Worm (Caenorhabditis elegans) whole organism, L1 larva: ENCODE results near the gene F16F9.1.

Experiments used
- C34B4.2 ChIP-seq: sonication (generic microtip); optimal IDR thresholded peaks from 2 replicates; lab custom pipeline; 2017; ENCODE audit warnings: mild to moderate bottlenecking, missing genetic modification characterization, missing compliant biosample characterization
- Y116A8C.19 ChIP-seq: sonication (generic microtip); optimal IDR thresholded peaks from 2 replicates; lab custom pipeline; 2016; ENCODE audit warnings: missing compliant biosample characterization, missing genetic modification characterization, borderline replicate concordance
- aha-1 ChIP-seq: fragments of 150-350 bp; optimal IDR thresholded peaks from 2 replicates; lab custom pipeline; 2014; ENCODE audit warnings: missing biosample characterization, missing genetic modification characterization
- aly-2 ChIP-seq: fragments of 150-350 bp; optimal IDR thresholded peaks from 2 replicates; lab custom pipeline; 2014; ENCODE audit warnings: missing biosample characterization, missing genetic modification characterization
- ceh-82 ChIP-seq, 3 experiments: fragments of 150-350 bp in 1 of 3; sonication (generic microtip) in 2 of 3; optimal IDR thresholded peaks; 2 replicates each; lab custom pipeline; 2014 to 2017; ENCODE audit warnings: missing biosample characterization in 3 of 3, missing genetic modification characterization in 3 of 3
- dsc-1 ChIP-seq: sonication (generic microtip); optimal IDR thresholded peaks from 2 replicates; lab custom pipeline; 2016; ENCODE audit warnings: mild to moderate bottlenecking, missing genetic modification characterization, missing compliant biosample characterization
- efl-1 ChIP-seq, 4 experiments: fragments of 150-350 bp; optimal IDR thresholded peaks in 3 of 4; peaks in 1 of 4; 1 replicate in 1 of 4; 2 replicates in 3 of 4; lab custom pipeline; 2014; ENCODE audit warnings: missing biosample characterization in 2 of 4, missing genetic modification characterization in 2 of 4, missing genetic modification reagents in 2 of 4
- efl-3 ChIP-seq: fragments of 200-800 bp; sonication (Bioruptor generic); optimal IDR thresholded peaks from 2 replicates; lab custom pipeline; 2018; ENCODE audit warnings: mild to moderate bottlenecking, missing genetic modification characterization, missing compliant biosample characterization
- egl-27 ChIP-seq, 2 experiments: fragments of 150-350 bp in 1 of 2; sonication (generic microtip); optimal IDR thresholded peaks; 3 replicates each; lab custom pipeline; 2017 to 2018; ENCODE audit warnings: missing biosample characterization in 2 of 2, missing genetic modification characterization in 2 of 2, missing genetic modification reagents in 2 of 2
- fkh-10 ChIP-seq: sonication (generic microtip); optimal IDR thresholded peaks from 2 replicates; lab custom pipeline; 2017; ENCODE audit warnings: missing biosample characterization, missing genetic modification reagents, missing genetic modification characterization
- fkh-4 ChIP-seq: sonication (generic microtip); optimal IDR thresholded peaks from 2 replicates; lab custom pipeline; 2016; ENCODE audit warnings: missing compliant biosample characterization, missing genetic modification characterization, borderline replicate concordance
- jun-1 ChIP-seq: fragments of 150-350 bp; optimal IDR thresholded peaks from 2 replicates; lab custom pipeline; 2014; ENCODE audit warnings: missing biosample characterization, missing genetic modification reagents, missing genetic modification characterization
- lin-13 ChIP-seq: fragments of 150-350 bp; optimal IDR thresholded peaks from 2 replicates; lab custom pipeline; 2014; ENCODE audit warnings: missing biosample characterization, missing genetic modification reagents, missing genetic modification characterization
- lin-14 ChIP-seq: fragments of 200-800 bp; sonication (Bioruptor generic); optimal IDR thresholded peaks from 2 replicates; lab custom pipeline; 2018; ENCODE audit warnings: mild to moderate bottlenecking, missing genetic modification characterization, moderate library complexity, missing compliant biosample characterization
- lin-35 ChIP-seq, 2 experiments: fragments of 150-350 bp; optimal IDR thresholded peaks; 2 replicates each; lab custom pipeline; 2014; ENCODE audit warnings: missing biosample characterization in 2 of 2, missing genetic modification characterization in 2 of 2, missing genetic modification reagents in 2 of 2
- lir-3 ChIP-seq: sonication (generic microtip); optimal IDR thresholded peaks from 2 replicates; lab custom pipeline; 2016; ENCODE audit warnings: mild to moderate bottlenecking, missing genetic modification characterization, moderate library complexity, missing compliant biosample characterization; ENCODE audit not compliant: poor library complexity
- lsy-2 ChIP-seq, 2 experiments: fragments of 150-350 bp; optimal IDR thresholded peaks; 2 replicates each; lab custom pipeline; 2014; ENCODE audit warnings: missing biosample characterization in 2 of 2, missing genetic modification characterization in 2 of 2
- mab-9 ChIP-seq: fragments of 200-800 bp; sonication (Bioruptor generic); IDR thresholded peaks from 2 replicates; pipeline ENCODE4 v1.3.6; 2022; ENCODE audit warnings: missing genetic modification reagents, missing genetic modification characterization, missing compliant biosample characterization
- nhr-11 ChIP-seq: fragments of 150-350 bp; optimal IDR thresholded peaks from 2 replicates; lab custom pipeline; 2014; ENCODE audit warnings: missing biosample characterization, missing genetic modification characterization
- nhr-19 ChIP-seq: fragments of 200-800 bp; sonication (Bioruptor generic); conservative IDR thresholded peaks from 2 replicates; pipeline ENCODE4 v1.3.6; 2022; ENCODE audit warnings: missing genetic modification characterization, missing compliant biosample characterization
- nhr-237 ChIP-seq: fragments of 150-350 bp; optimal IDR thresholded peaks from 2 replicates; lab custom pipeline; 2014; ENCODE audit warnings: missing biosample characterization, missing genetic modification characterization
- nhr-47 ChIP-seq: sonication (generic microtip); optimal IDR thresholded peaks from 2 replicates; lab custom pipeline; 2016; ENCODE audit warnings: mild to moderate bottlenecking, missing genetic modification characterization, moderate library complexity, missing compliant biosample characterization
- nhr-71 ChIP-seq: sonication (generic microtip); optimal IDR thresholded peaks from 2 replicates; lab custom pipeline; 2016; ENCODE audit warnings: mild to moderate bottlenecking, missing genetic modification characterization, moderate library complexity, missing compliant biosample characterization
- nhr-85 ChIP-seq: sonication (generic microtip); peaks from one replicate; lab custom pipeline; 2016; ENCODE audit warnings: missing genetic modification characterization, inconsistent platforms, missing compliant biosample characterization
- pag-3 ChIP-seq: sonication (generic microtip); optimal IDR thresholded peaks from 2 replicates; lab custom pipeline; 2017; ENCODE audit warnings: missing genetic modification characterization, mild to moderate bottlenecking, missing compliant biosample characterization, antibody characterized with exemption, borderline replicate concordance; ENCODE audit not compliant: insufficient read depth
- rnt-1 ChIP-seq: sonication (generic microtip); optimal IDR thresholded peaks from 2 replicates; lab custom pipeline; 2016; ENCODE audit warnings: mild to moderate bottlenecking, missing genetic modification characterization, moderate library complexity, missing compliant biosample characterization
- skn-1 ChIP-seq: fragments of 150-350 bp; optimal IDR thresholded peaks from 2 replicates; lab custom pipeline; 2014; ENCODE audit warnings: missing biosample characterization, missing genetic modification characterization
- snu-23 ChIP-seq: sonication (generic microtip); optimal IDR thresholded peaks from 2 replicates; lab custom pipeline; 2016; ENCODE audit warnings: missing genetic modification characterization, missing compliant biosample characterization
- sox-4 ChIP-seq: sonication (generic microtip); optimal IDR thresholded peaks from 2 replicates; lab custom pipeline; 2016; ENCODE audit warnings: missing genetic modification characterization, missing compliant biosample characterization
- sptf-1 ChIP-seq: fragments of 150-350 bp; optimal IDR thresholded peaks from 2 replicates; lab custom pipeline; 2014; ENCODE audit warnings: missing biosample characterization, missing genetic modification characterization
- swsn-7 ChIP-seq: sonication (generic microtip); optimal IDR thresholded peaks from 2 replicates; lab custom pipeline; 2016; ENCODE audit warnings: missing genetic modification characterization, missing compliant biosample characterization
- tbx-2 ChIP-seq: sonication (generic microtip); optimal IDR thresholded peaks from 2 replicates; lab custom pipeline; 2016; ENCODE audit warnings: missing genetic modification characterization, missing compliant biosample characterization
- unc-86 ChIP-seq: sonication (generic microtip); optimal IDR thresholded peaks from 2 replicates; lab custom pipeline; 2016; ENCODE audit warnings: missing genetic modification characterization, missing compliant biosample characterization
- unc-98 ChIP-seq: fragments of 200-800 bp; sonication (Bioruptor generic); IDR thresholded peaks from 2 replicates; pipeline ENCODE4 v1.3.6; 2022; ENCODE audit warnings: missing genetic modification characterization, missing compliant biosample characterization

F16F9.1 gene

ce11 chrX:8481716-8482115, 35.5 kb downstream of the F16F9.1 start:
- peak; percentile 51 for TF ChIP-seq rnt-1 (tag; lab: Kevin White, UChicago)
- TF ChIP-seq sox-4 (tag; lab: Kevin White, UChicago) = no peak
- peak; percentile 33 for TF ChIP-seq snu-23 (GFP tag; lab: Kevin White, UChicago)
- TF ChIP-seq nhr-19 (GFP tag; lab: Robert Waterston, UW) = peak; percentile 24; the same call in 1 of the 2 replicates
- TF ChIP-seq Y116A8C.19 (tag; lab: Kevin White, UChicago) = no peak
- TF ChIP-seq aly-2 (tag; lab: Kevin White, UChicago) = no peak
- peak; percentile 94 for TF ChIP-seq fkh-10 (GFP tag; lab: Kevin White, UChicago)
- no peak for TF ChIP-seq sptf-1 (tag; lab: Kevin White, UChicago)
- no peak for TF ChIP-seq aha-1 (tag; lab: Kevin White, UChicago)
- no peak for TF ChIP-seq efl-1 (optimal IDR thresholded peaks at IDR 0.05; lab: Kevin White, UChicago)
- no peak for TF ChIP-seq efl-1 (GFP tag; optimal IDR thresholded peaks at IDR 0.05 in 1 of 2; lab: Kevin White, UChicago)
- peak; percentile 87 for TF ChIP-seq lin-14
- TF ChIP-seq pag-3 (tag; lab: Kevin White, UChicago) = no peak
- no peak for TF ChIP-seq unc-98 (GFP tag; lab: Robert Waterston, UW)
- peak; percentile 27 for TF ChIP-seq nhr-47 (tag; lab: Kevin White, UChicago)
- TF ChIP-seq unc-86 = peak; percentile 46
- peak; percentile 17 for TF ChIP-seq swsn-7 (tag; lab: Kevin White, UChicago)
- peak; percentile 21 for TF ChIP-seq dsc-1
- TF ChIP-seq nhr-237 = no peak
- peak; percentile 13 for TF ChIP-seq skn-1
- peak; percentile 84 for TF ChIP-seq nhr-71 (tag; lab: Kevin White, UChicago)
- TF ChIP-seq ceh-82 (tag; optimal IDR thresholded peaks at IDR 0.05; lab: Kevin White, UChicago) = peak in 1 of 3 experiments; percentile 16
- no peak for TF ChIP-seq nhr-11 (tag; lab: Kevin White, UChicago)
- peak in 1 of 2 experiments; percentile 6 for TF ChIP-seq lsy-2 (tag; optimal IDR thresholded peaks at IDR 0.05; lab: Kevin White, UChicago)
- TF ChIP-seq, all 84 proteins: peak for 13

ce11 chrX:8483951-8484350, 37.7 kb downstream of the F16F9.1 start:
- TF ChIP-seq sptf-1 (tag; lab: Kevin White, UChicago) (no peak), tbx-2 (tag; lab: Kevin White, UChicago) (no peak), C34B4.2 (tag; lab: Kevin White, UChicago) (no peak), jun-1 (tag; lab: Kevin White, UChicago) (no peak), lir-3 (tag; lab: Kevin White, UChicago) (no peak)

- no peak for TF ChIP-seq fkh-4
- TF ChIP-seq efl-3 (GFP tag; lab: Kevin White, UChicago) = no peak
- TF ChIP-seq mab-9 (GFP tag; lab: Robert Waterston, UW) = no peak
- no peak for TF ChIP-seq egl-27 (tag; optimal IDR thresholded peaks at IDR 0.05; lab: Kevin White, UChicago)
- no peak for TF ChIP-seq nhr-237
- no peak for TF ChIP-seq lin-13
Measured at ce11 chrX:8485392-8485791, 39.2 kb downstream of the F16F9.1 start.

- TF ChIP-seq nhr-11 (tag; lab: Kevin White, UChicago) = no peak
- no peak for TF ChIP-seq efl-1 (optimal IDR thresholded peaks at IDR 0.05; lab: Kevin White, UChicago)
- TF ChIP-seq efl-1 (GFP tag; optimal IDR thresholded peaks at IDR 0.05 in 1 of 2; lab: Kevin White, UChicago) = peak in 1 of 2 experiments; percentile 40
- peak; percentile 51 for TF ChIP-seq nhr-85 (tag; lab: Kevin White, UChicago)
Measured at ce11 chrX:8489415-8489814, 43.2 kb downstream of the F16F9.1 start.

- TF ChIP-seq lin-35 (GFP tag; optimal IDR thresholded peaks at IDR 0.05; lab: Kevin White, UChicago) = no peak
- peak; percentile 51 for TF ChIP-seq lin-14
- no peak for TF ChIP-seq skn-1
- peak; percentile 45 for TF ChIP-seq fkh-10 (GFP tag; lab: Kevin White, UChicago)
Measured at ce11 chrX:8489886-8490285, 43.7 kb downstream of the F16F9.1 start.
